Fruit fly (Drosophila melanogaster) whole organism, embryonic: ENCODE results near the gene slif.

ENCODE experiments used
- CG12391 ChIP-seq: fragments of 200-800 bp; sonication (Bioruptor generic); optimal IDR thresholded peaks from 3 replicates; lab custom pipeline; 2018; ENCODE audit warnings: missing biosample characterization, mild to moderate bottlenecking, missing genetic modification characterization, moderate library complexity
- CG12769 ChIP-seq: fragments of 200-800 bp; sonication (Bioruptor generic); optimal IDR thresholded peaks from 2 replicates; lab custom pipeline; 2019; ENCODE audit warnings: missing biosample characterization, mild to moderate bottlenecking, missing genetic modification characterization, moderate library complexity
- CG16779 ChIP-seq: fragments of 200-800 bp; sonication (Bioruptor generic); IDR thresholded peaks from 2 replicates; pipeline ENCODE4 v1.3.6; 2022; ENCODE audit warnings: missing biosample characterization, missing genetic modification characterization
- CG17829 ChIP-seq: fragments of 200-800 bp; optimal IDR thresholded peaks from 2 replicates; lab custom pipeline; 2019; ENCODE audit warnings: missing biosample characterization, mild to moderate bottlenecking, missing genetic modification characterization, moderate library complexity
- CG17912 ChIP-seq: fragments of 200-800 bp; sonication (Bioruptor generic); optimal IDR thresholded peaks from 2 replicates; lab custom pipeline; 2018; ENCODE audit warnings: missing biosample characterization, mild to moderate bottlenecking, missing genetic modification characterization
- CG3838 ChIP-seq: fragments of 200-800 bp; sonication (Bioruptor generic); optimal IDR thresholded peaks from 3 replicates; lab custom pipeline; 2016; ENCODE audit warnings: missing biosample characterization, missing genetic modification characterization
- CG4360 ChIP-seq: fragments of 200-800 bp; sonication (Bioruptor generic); IDR thresholded peaks from 2 replicates; pipeline ENCODE4 v1.3.6; 2022; ENCODE audit warnings: missing biosample characterization, missing genetic modification characterization
- CG43689 ChIP-seq: fragments of 200-800 bp; sonication (Bioruptor generic); IDR thresholded peaks from 2 replicates; pipeline ENCODE4 v1.3.6; 2022; ENCODE audit warnings: missing biosample characterization, missing genetic modification characterization
- CG4730 ChIP-seq: fragments of 200-800 bp; sonication (Bioruptor generic); IDR thresholded peaks from 2 replicates; pipeline ENCODE4 v1.3.6; 2022; ENCODE audit warnings: missing biosample characterization, missing genetic modification characterization
- CG7928 ChIP-seq: fragments of 200-800 bp; sonication (Bioruptor generic); optimal IDR thresholded peaks from 2 replicates; lab custom pipeline; 2017; ENCODE audit warnings: missing biosample characterization, mild to moderate bottlenecking, missing genetic modification characterization
- CG8281 ChIP-seq: fragments of 200-800 bp; sonication (Bioruptor generic); optimal IDR thresholded peaks from 2 replicates; lab custom pipeline; 2018; ENCODE audit warnings: missing biosample characterization, mild to moderate bottlenecking, missing genetic modification characterization, moderate library complexity
- CG8478 ChIP-seq: fragments of >200 bp; optimal IDR thresholded peaks from 2 replicates; lab custom pipeline; 2018
- CG9609 ChIP-seq: fragments of 200-800 bp; sonication (Bioruptor generic); optimal IDR thresholded peaks from 3 replicates; lab custom pipeline; 2016; ENCODE audit warnings: missing biosample characterization, missing genetic modification characterization
- D ChIP-seq, 2 experiments: fragments of 200-800 bp in 1 of 2; fragments of >200 bp in 1 of 2; sonication (Bioruptor generic) in 1 of 2; optimal IDR thresholded peaks; 2 replicates in 1 of 2; 3 replicates in 1 of 2; lab custom pipeline; 2017; ENCODE audit warnings: mild to moderate bottlenecking in 1 of 2, missing biosample characterization in 1 of 2, missing genetic modification characterization in 1 of 2, missing genetic modification reagents in 1 of 2
- Dref ChIP-seq: fragments of 200-800 bp; sonication (Bioruptor generic); IDR thresholded peaks from 2 replicates; pipeline ENCODE4 v1.3.6; 2022; ENCODE audit warnings: missing biosample characterization, missing genetic modification characterization
- Eip74EF ChIP-seq, 2 experiments: fragments of 200-800 bp in 1 of 2; fragments of >200 bp in 1 of 2; sonication (Bioruptor generic) in 1 of 2; optimal IDR thresholded peaks; 2 replicates each; lab custom pipeline; 2017 to 2019; ENCODE audit warnings: missing biosample characterization in 2 of 2, missing genetic modification characterization in 2 of 2, mild to moderate bottlenecking in 1 of 2, moderate library complexity in 1 of 2
- Meics ChIP-seq: fragments of 200-800 bp; sonication (Bioruptor generic); optimal IDR thresholded peaks from 2 replicates; lab custom pipeline; 2017; ENCODE audit warnings: missing biosample characterization, mild to moderate bottlenecking, missing genetic modification characterization
- Mes4 ChIP-seq: fragments of 200-800 bp; sonication (Bioruptor generic); optimal IDR thresholded peaks from 2 replicates; lab custom pipeline; 2016; ENCODE audit warnings: missing biosample characterization, missing genetic modification characterization
- NC2β ChIP-seq: fragments of 200-800 bp; sonication (Bioruptor generic); optimal IDR thresholded peaks from 2 replicates; lab custom pipeline; 2016; ENCODE audit warnings: missing biosample characterization, missing genetic modification characterization
- Neu2 ChIP-seq: fragments of 200-800 bp; sonication (Bioruptor generic); optimal IDR thresholded peaks from 3 replicates; lab custom pipeline; 2016; ENCODE audit warnings: missing biosample characterization, missing genetic modification characterization, borderline replicate concordance
- Rfx ChIP-seq: fragments of 200-800 bp; sonication (Bioruptor generic); IDR thresholded peaks from 2 replicates; pipeline ENCODE4 v1.3.6; 2022; ENCODE audit warnings: missing biosample characterization, missing genetic modification characterization
- Scr ChIP-seq: fragments of 200-800 bp; sonication (Bioruptor generic); IDR thresholded peaks from 2 replicates; pipeline ENCODE4 v1.3.6; 2022; ENCODE audit warnings: missing biosample characterization, missing genetic modification characterization; ENCODE audit not compliant: partially characterized antibody
- Sin3A ChIP-seq: fragments of >200 bp; optimal IDR thresholded peaks from 2 replicates; lab custom pipeline; 2018
- Sox102F ChIP-seq: fragments of 200-800 bp; sonication (Bioruptor generic); optimal IDR thresholded peaks from 2 replicates; lab custom pipeline; 2018; ENCODE audit warnings: missing biosample characterization, mild to moderate bottlenecking, missing genetic modification characterization, moderate library complexity
- Sry-β ChIP-seq: fragments of 200-800 bp; sonication (Bioruptor generic); optimal IDR thresholded peaks from 2 replicates; lab custom pipeline; 2018; ENCODE audit warnings: missing biosample characterization, mild to moderate bottlenecking, missing genetic modification characterization, moderate library complexity
- Stat92E ChIP-seq, 3 experiments: fragments of >200 bp in 2 of 3; fragments of 200-800 bp in 1 of 3; sonication (Bioruptor generic) in 1 of 3; optimal IDR thresholded peaks; 2 replicates each; lab custom pipeline; 2017 to 2019; ENCODE audit warnings: missing biosample characterization in 3 of 3, missing genetic modification characterization in 3 of 3, mild to moderate bottlenecking in 1 of 3, moderate library complexity in 1 of 3
- Usf ChIP-seq: fragments of 200-800 bp; sonication (Bioruptor generic); optimal IDR thresholded peaks from 2 replicates; lab custom pipeline; 2017; ENCODE audit warnings: missing genotype, missing biosample characterization, missing genetic modification characterization
- Xbp1 ChIP-seq: fragments of 200-800 bp; sonication (Bioruptor generic); optimal IDR thresholded peaks from 3 replicates; lab custom pipeline; 2016; ENCODE audit warnings: missing biosample characterization, mild to moderate bottlenecking, missing genetic modification characterization
- YL-1 ChIP-seq: fragments of 200-800 bp; sonication (Bioruptor generic); optimal IDR thresholded peaks from 3 replicates; lab custom pipeline; 2017; ENCODE audit warnings: missing biosample characterization, mild to moderate bottlenecking, missing genetic modification characterization
- ap ChIP-seq: fragments of 200-800 bp; sonication (Bioruptor generic); IDR thresholded peaks from 2 replicates; pipeline ENCODE4 v1.3.6; 2022; ENCODE audit warnings: missing biosample characterization, missing genetic modification characterization
- az2 ChIP-seq: fragments of 200-800 bp; sonication (Bioruptor generic); optimal IDR thresholded peaks from 3 replicates; lab custom pipeline; 2016; ENCODE audit warnings: missing biosample characterization, missing genetic modification characterization
- bigmax ChIP-seq: fragments of 200-800 bp; sonication (Bioruptor generic); optimal IDR thresholded peaks from 2 replicates; lab custom pipeline; 2018; ENCODE audit warnings: missing biosample characterization, mild to moderate bottlenecking, missing genetic modification characterization
- bowl ChIP-seq: fragments of 200-800 bp; sonication (Bioruptor generic); IDR thresholded peaks from 2 replicates; pipeline ENCODE4 v1.3.6; 2022; ENCODE audit warnings: missing biosample characterization, missing genetic modification characterization
- bsh ChIP-seq, 2 experiments: fragments of 200-800 bp; sonication (Bioruptor generic); optimal IDR thresholded peaks; 2 replicates each; lab custom pipeline; 2017 to 2018; ENCODE audit warnings: mild to moderate bottlenecking in 2 of 2, missing biosample characterization in 2 of 2, missing genetic modification characterization in 2 of 2, moderate library complexity in 1 of 2
- cg ChIP-seq: fragments of 200-800 bp; sonication (Bioruptor generic); optimal IDR thresholded peaks from 3 replicates; lab custom pipeline; 2019; ENCODE audit warnings: missing biosample characterization, mild to moderate bottlenecking, missing genetic modification characterization, moderate library complexity
- chinmo ChIP-seq: fragments of 200-800 bp; sonication (Bioruptor generic); IDR thresholded peaks from 4 replicates; pipeline ENCODE4 v1.3.6; 2022; ENCODE audit warnings: missing biosample characterization, missing genetic modification characterization; ENCODE audit not compliant: partially characterized antibody
- dm ChIP-seq: fragments of 200-800 bp; sonication (Bioruptor generic); optimal IDR thresholded peaks from 3 replicates; lab custom pipeline; 2016; ENCODE audit warnings: missing biosample characterization, missing genetic modification characterization
- dmrt11E ChIP-seq: fragments of 200-800 bp; sonication (Bioruptor generic); optimal IDR thresholded peaks from 3 replicates; lab custom pipeline; 2018; ENCODE audit warnings: missing biosample characterization, mild to moderate bottlenecking, missing genetic modification characterization, moderate library complexity
- fu2 ChIP-seq: fragments of 200-800 bp; sonication (Bioruptor generic); optimal IDR thresholded peaks from 2 replicates; lab custom pipeline; 2016; ENCODE audit warnings: missing biosample characterization, missing genetic modification characterization
- gfzf ChIP-seq: fragments of 200-800 bp; sonication (Bioruptor generic); optimal IDR thresholded peaks from 2 replicates; lab custom pipeline; 2016; ENCODE audit warnings: missing biosample characterization, mild to moderate bottlenecking, missing genetic modification characterization, moderate library complexity
- gsb-n ChIP-seq: fragments of 200-800 bp; sonication (Bioruptor generic); optimal IDR thresholded peaks from 3 replicates; lab custom pipeline; 2018; ENCODE audit warnings: missing biosample characterization, mild to moderate bottlenecking, missing genetic modification characterization
- gt ChIP-seq: fragments of 200-800 bp; sonication (Bioruptor generic); IDR thresholded peaks from 2 replicates; pipeline ENCODE4 v1.3.6; 2022; ENCODE audit warnings: missing biosample characterization, missing genetic modification characterization
- jing ChIP-seq: fragments of 200-800 bp; sonication (Bioruptor generic); optimal IDR thresholded peaks from 2 replicates; lab custom pipeline; 2018; ENCODE audit warnings: missing biosample characterization, mild to moderate bottlenecking, missing genetic modification characterization
- ken ChIP-seq: fragments of 200-800 bp; sonication (Bioruptor generic); IDR thresholded peaks from 3 replicates; pipeline ENCODE4 v1.3.6; 2022; ENCODE audit warnings: missing biosample characterization, missing genetic modification characterization
- mirr ChIP-seq: fragments of 200-800 bp; sonication (Bioruptor generic); optimal IDR thresholded peaks from 3 replicates; lab custom pipeline; 2018; ENCODE audit warnings: missing biosample characterization, mild to moderate bottlenecking, missing genetic modification characterization
- pb ChIP-seq: fragments of 200-800 bp; sonication (Bioruptor generic); optimal IDR thresholded peaks from 3 replicates; lab custom pipeline; 2016; ENCODE audit warnings: missing biosample characterization, missing genetic modification characterization
- sens ChIP-seq: fragments of 200-800 bp; sonication (Bioruptor generic); peaks from one replicate; lab custom pipeline; 2016; ENCODE audit warnings: missing biosample characterization, missing genetic modification characterization
- sim ChIP-seq: fragments of 200-800 bp; sonication (Bioruptor generic); IDR thresholded peaks from 2 replicates; pipeline ENCODE4 v1.3.6; 2022; ENCODE audit warnings: missing biosample characterization, missing genetic modification characterization
- sr ChIP-seq: fragments of 200-800 bp; sonication (Bioruptor generic); IDR thresholded peaks from 3 replicates; pipeline ENCODE4 v1.3.6; 2022; ENCODE audit warnings: missing biosample characterization, missing genetic modification characterization
- ssp ChIP-seq: fragments of 200-800 bp; sonication (Bioruptor generic); IDR thresholded peaks from 2 replicates; pipeline ENCODE4 v1.3.6; 2022; ENCODE audit warnings: missing biosample characterization, missing genetic modification characterization
- ttk ChIP-seq: fragments of 200-800 bp; sonication (Bioruptor generic); IDR thresholded peaks from 2 replicates; pipeline ENCODE4 v2.1.2; 2022; ENCODE audit warnings: missing biosample characterization, missing genetic modification characterization

Gene slif

dm6 chr3L:22868070-22868469, 12.8 kb upstream of the slif start, which contains the start of gene EMC4 (continued):
- TF ChIP-seq sr (GFP tag; lab: Robert Waterston, UW): no peak
- TF ChIP-seq az2 (GFP tag; lab: Kevin White, UChicago): peak; percentile 15
- TF ChIP-seq Sin3A (lab: Kevin White, UChicago): peak; percentile 30
- TF ChIP-seq Sox102F (GFP tag; lab: Kevin White, UChicago): no peak
- peak; percentile 93 for TF ChIP-seq Dref
- TF ChIP-seq ap (GFP tag; lab: Robert Waterston, UW): no peak
- TF ChIP-seq Eip74EF (GFP tag; optimal IDR thresholded peaks at IDR 0.05; lab: Kevin White, UChicago): no peak
- no peak for TF ChIP-seq bowl (GFP tag; lab: Robert Waterston, UW)
- peak; percentile 30 for TF ChIP-seq CG12769
- no peak for TF ChIP-seq CG16779 (GFP tag; lab: Robert Waterston, UW)
- TF ChIP-seq gsb-n (tag; lab: Kevin White, UChicago): peak; percentile 11
- TF ChIP-seq CG4730: no peak
- no peak for TF ChIP-seq ssp (GFP tag; lab: Robert Waterston, UW)
- no peak for TF ChIP-seq CG17912 (GFP tag; lab: Kevin White, UChicago)
- peak; percentile 64 for TF ChIP-seq CG17829
- TF ChIP-seq ttk (GFP tag; lab: Robert Waterston, UW): no peak
- no peak for TF ChIP-seq Meics
- no peak for TF ChIP-seq gt (GFP tag; lab: Robert Waterston, UW)
- TF ChIP-seq sim (GFP tag; lab: Robert Waterston, UW): no peak
- no peak for TF ChIP-seq Sry-β
- TF ChIP-seq sens: peak; percentile 84
- no peak for TF ChIP-seq chinmo (GFP tag; lab: Robert Waterston, UW)
- no peak for TF ChIP-seq Neu2 (GFP tag; lab: Kevin White, UChicago)
- peak; percentile 21 for TF ChIP-seq gfzf (GFP tag; lab: Kevin White, UChicago)
- TF ChIP-seq pb (GFP tag; lab: Kevin White, UChicago): no peak
- peak; percentile 29; the same call in 1 of the 2 replicates for TF ChIP-seq CG4360 (GFP tag; lab: Robert Waterston, UW)
- peak; percentile 54 for TF ChIP-seq CG12391 (tag; lab: Kevin White, UChicago)
- no peak for TF ChIP-seq CG43689 (GFP tag; lab: Robert Waterston, UW)
- no peak for TF ChIP-seq dmrt11E (tag; lab: Kevin White, UChicago)
- peak; percentile 96 for TF ChIP-seq YL-1 (GFP tag; lab: Kevin White, UChicago)
- no peak for TF ChIP-seq jing (GFP tag; lab: Kevin White, UChicago)
- peak; percentile 3 for TF ChIP-seq dm
- TF ChIP-seq ken (GFP tag; lab: Robert Waterston, UW): no peak; the same call in 2 of the 3 replicates
- TF ChIP-seq Xbp1 (GFP tag; lab: Kevin White, UChicago): peak; percentile 57
- no peak for TF ChIP-seq bigmax (GFP tag; lab: Kevin White, UChicago)
- TF ChIP-seq bsh (GFP tag; optimal IDR thresholded peaks at IDR 0.05; lab: Kevin White, UChicago): peak in 1 of 2 experiments; percentile 25
- peak; percentile 78 for TF ChIP-seq Rfx (GFP tag; lab: Robert Waterston, UW)
- TF ChIP-seq CG7928 (GFP tag; lab: Kevin White, UChicago): no peak
- no peak for TF ChIP-seq cg (GFP tag; lab: Kevin White, UChicago)
- TF ChIP-seq NC2β (GFP tag; lab: Kevin White, UChicago): peak; percentile 14
- peak; percentile 65 for TF ChIP-seq Scr (GFP tag; lab: Robert Waterston, UW)
- TF ChIP-seq Mes4 (GFP tag; lab: Kevin White, UChicago): no peak
- no peak for TF ChIP-seq CG8478 (lab: Kevin White, UChicago)
- peak in 1 of 3 experiments; percentile 1 for TF ChIP-seq Stat92E (GFP tag; optimal IDR thresholded peaks at IDR 0.05; lab: Kevin White, UChicago)
- no peak for TF ChIP-seq Usf (GFP tag; lab: Kevin White, UChicago)
- no peak for TF ChIP-seq CG8281
- peak; percentile 40 for TF ChIP-seq CG9609 (GFP tag; lab: Kevin White, UChicago)
- TF ChIP-seq mirr (GFP tag; lab: Kevin White, UChicago): no peak
- TF ChIP-seq CG3838 (GFP tag; lab: Kevin White, UChicago): no peak
- TF ChIP-seq D (optimal IDR thresholded peaks at IDR 0.05; lab: Kevin White, UChicago): no peak
- TF ChIP-seq D (GFP tag; optimal IDR thresholded peaks at IDR 0.05; lab: Kevin White, UChicago): no peak
- TF ChIP-seq fu2 (GFP tag; lab: Kevin White, UChicago): peak; percentile 30
